Fruit fly (Drosophila melanogaster): ENCODE results near the gene CG13405.

dm6 chr3L:95425-96139 is 20.4 kb upstream of the CG13405 start:
- TF ChIP-seq EcR (GFP tag; optimal IDR thresholded peaks at IDR 0.05): no peak
- TF ChIP-seq CG8159 (tag; optimal IDR thresholded peaks at IDR 0.05): no peak
- TF ChIP-seq CG15710 (tag; optimal IDR thresholded peaks at IDR 0.05): no peak
- TF ChIP-seq fd96Ca (GFP tag; IDR thresholded peaks at IDR 0.05): no peak
- no peak for TF ChIP-seq rn (GFP tag; IDR thresholded peaks at IDR 0.05)
- no peak for TF ChIP-seq CG17806 (tag; optimal IDR thresholded peaks at IDR 0.05)
- no peak for TF ChIP-seq CG32121 (GFP tag; IDR thresholded peaks at IDR 0.05)
- TF ChIP-seq Snoo (tag; optimal IDR thresholded peaks at IDR 0.05): no peak
- TF ChIP-seq gl (tag; optimal IDR thresholded peaks at IDR 0.05): no peak
- TF ChIP-seq D1 (tag; optimal IDR thresholded peaks at IDR 0.05): no peak
- TF ChIP-seq CG10348 (GFP tag; IDR thresholded peaks at IDR 0.05): no peak
- no peak for TF ChIP-seq Pif1A (GFP tag; optimal IDR thresholded peaks at IDR 0.05)
- TF ChIP-seq CG4496 (GFP tag; IDR thresholded peaks at IDR 0.05): no peak
- no peak for TF ChIP-seq Pif1B (GFP tag; optimal IDR thresholded peaks at IDR 0.05)
